Fruit fly (Drosophila melanogaster) whole organism, adult: ENCODE measurements around the gene CG14715.

Experiments
- CG11617 ChIP-seq: fragments of 200-800 bp; sonication (Bioruptor generic); optimal IDR thresholded peaks from 2 replicates; lab custom pipeline; 2017; ENCODE audit warnings: mild to moderate bottlenecking, missing biosample characterization, missing genetic modification reagents, missing genetic modification characterization
- CG12768 ChIP-seq: fragments of 200-800 bp; sonication (Bioruptor generic); optimal IDR thresholded peaks from 2 replicates; lab custom pipeline; 2017; ENCODE audit warnings: missing biosample characterization, missing genetic modification characterization, mild to moderate bottlenecking, moderate library complexity, missing genetic modification reagents
- CG14711 ChIP-seq: fragments of 200-800 bp; sonication (Bioruptor generic); optimal IDR thresholded peaks from 2 replicates; lab custom pipeline; 2018; ENCODE audit warnings: missing biosample characterization, mild to moderate bottlenecking, missing genetic modification characterization, moderate library complexity
- CG1620 ChIP-seq: fragments of 200-800 bp; sonication (Bioruptor generic); optimal IDR thresholded peaks from 2 replicates; lab custom pipeline; 2016; ENCODE audit warnings: missing biosample characterization, missing genetic modification characterization
- CG33017 ChIP-seq: fragments of 200-800 bp; sonication (Bioruptor generic); optimal IDR thresholded peaks from 2 replicates; lab custom pipeline; 2018; ENCODE audit warnings: missing biosample characterization, mild to moderate bottlenecking, missing genetic modification characterization, moderate library complexity
- CG5204 ChIP-seq: fragments of 200-800 bp; sonication (Bioruptor generic); optimal IDR thresholded peaks from 2 replicates; lab custom pipeline; 2016; ENCODE audit warnings: missing biosample characterization, missing genetic modification characterization
- CG7045 ChIP-seq: fragments of 200-800 bp; sonication (Bioruptor generic); optimal IDR thresholded peaks from 2 replicates; lab custom pipeline; 2017; ENCODE audit warnings: missing biosample characterization, mild to moderate bottlenecking, missing genetic modification characterization
- CG7101 ChIP-seq: fragments of 200-800 bp; sonication (Bioruptor generic); optimal IDR thresholded peaks from 2 replicates; lab custom pipeline; 2018; ENCODE audit warnings: missing biosample characterization, mild to moderate bottlenecking, missing genetic modification characterization, moderate library complexity
- Clk ChIP-seq: fragments of 200-800 bp; sonication (Bioruptor generic); optimal IDR thresholded peaks from 2 replicates; lab custom pipeline; 2017; ENCODE audit warnings: missing biosample characterization, missing genetic modification characterization
- Crg-1 ChIP-seq: fragments of 200-800 bp; sonication (Bioruptor generic); optimal IDR thresholded peaks from 2 replicates; lab custom pipeline; 2016; ENCODE audit warnings: missing biosample characterization, missing genetic modification characterization
- Hr96 ChIP-seq: fragments of 200-800 bp; sonication (Bioruptor generic); optimal IDR thresholded peaks from 2 replicates; lab custom pipeline; 2016; ENCODE audit warnings: missing biosample characterization, missing genetic modification characterization
- Mnt ChIP-seq: fragments of 200-800 bp; sonication (Bioruptor generic); optimal IDR thresholded peaks from 2 replicates; lab custom pipeline; 2016; ENCODE audit warnings: missing biosample characterization, mild to moderate bottlenecking, missing genetic modification characterization
- bab1 ChIP-seq: fragments of 200-800 bp; sonication (Bioruptor generic); optimal IDR thresholded peaks from 3 replicates; lab custom pipeline; 2019; ENCODE audit warnings: missing biosample characterization, mild to moderate bottlenecking, missing genetic modification characterization, moderate library complexity
- cic ChIP-seq: fragments of 200-800 bp; sonication (Bioruptor generic); optimal IDR thresholded peaks from 2 replicates; lab custom pipeline; 2017; ENCODE audit warnings: missing biosample characterization, mild to moderate bottlenecking, missing genetic modification characterization, moderate library complexity
- cnc ChIP-seq, 2 experiments: fragments of >200 bp; optimal IDR thresholded peaks; 2 replicates each; lab custom pipeline; 2017
- kay ChIP-seq: fragments of 200-800 bp; sonication (Bioruptor generic); peaks from one replicate; lab custom pipeline; 2016; ENCODE audit warnings: missing biosample characterization, missing genetic modification characterization, borderline replicate concordance
- ovo ChIP-seq: fragments of 200-800 bp; sonication (Bioruptor generic); optimal IDR thresholded peaks from 2 replicates; lab custom pipeline; 2016; ENCODE audit warnings: missing biosample characterization, missing genetic modification characterization
- pad ChIP-seq: fragments of 200-800 bp; sonication (Bioruptor generic); optimal IDR thresholded peaks from 3 replicates; lab custom pipeline; 2017; ENCODE audit warnings: missing biosample characterization, missing genetic modification characterization, mild to moderate bottlenecking, moderate library complexity, missing genetic modification reagents
- tj ChIP-seq: fragments of 200-800 bp; sonication (Bioruptor generic); optimal IDR thresholded peaks from 3 replicates; lab custom pipeline; 2017; ENCODE audit warnings: missing biosample characterization, mild to moderate bottlenecking, missing genetic modification characterization, moderate library complexity
- toe ChIP-seq: fragments of 200-800 bp; sonication (Bioruptor generic); optimal IDR thresholded peaks from 2 replicates; lab custom pipeline; 2016; ENCODE audit warnings: missing biosample characterization, missing genetic modification characterization

The CG14715 gene

DNA sequence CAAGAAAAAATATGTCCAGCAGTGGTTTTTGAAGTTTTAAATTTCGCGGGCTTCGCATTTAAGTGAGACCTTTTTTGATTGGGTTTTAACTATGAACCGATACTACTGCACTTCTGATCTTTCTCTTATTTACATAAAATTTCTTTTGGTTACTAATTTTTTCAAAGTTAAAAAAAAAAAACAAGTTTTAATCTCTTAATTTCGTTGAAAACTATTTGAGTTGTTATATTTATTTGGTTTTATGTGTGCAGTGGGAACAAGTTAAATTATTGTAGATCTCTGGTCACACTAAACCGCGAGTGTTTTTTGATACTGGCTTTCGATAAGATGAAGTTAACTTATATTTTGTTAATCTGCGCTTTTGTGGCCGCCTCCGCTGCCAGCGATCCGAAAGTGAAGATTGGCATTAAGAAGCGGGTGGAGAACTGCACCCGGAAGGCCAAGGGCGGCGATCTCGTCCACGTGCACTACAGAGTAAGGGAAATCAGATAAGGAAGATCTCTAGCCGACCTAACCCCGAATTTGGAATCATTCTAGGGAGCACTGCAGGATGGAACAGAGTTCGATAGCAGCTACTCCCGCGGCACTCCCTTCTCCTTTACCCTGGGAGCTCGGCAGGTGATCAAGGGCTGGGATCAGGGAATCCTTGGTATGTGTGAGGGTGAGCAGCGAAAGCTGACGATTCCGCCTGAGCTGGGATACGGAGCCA is at the start of gene CG14715:
CG14715 (plus strand) TSS at position 267 of the 709 bp plus-strand sequence.
- TF ChIP-seq CG7045 (GFP tag; lab: Kevin White, UChicago) (peak; percentile 9), ovo (GFP tag; lab: Kevin White, UChicago) (peak; percentile 1), CG14711 (peak; percentile 51), cnc (optimal IDR thresholded peaks at IDR 0.05; lab: Kevin White, UChicago) (no peak), toe (GFP tag; lab: Kevin White, UChicago) (peak; percentile 61), Hr96 (GFP tag; lab: Kevin White, UChicago) (peak; percentile 37), pad (GFP tag; lab: Kevin White, UChicago) (no peak), CG7101 (peak; percentile 60), CG11617 (GFP tag; lab: Kevin White, UChicago) (peak; percentile 9), Crg-1 (GFP tag; lab: Kevin White, UChicago) (no peak), CG1620 (peak; percentile 52), CG5204 (GFP tag; lab: Kevin White, UChicago) (no peak), Clk (GFP tag; lab: Kevin White, UChicago) (no peak), cic (GFP tag; lab: Kevin White, UChicago) (no peak), Mnt (peak; percentile 39), kay (GFP tag; lab: Kevin White, UChicago) (no peak), CG33017 (tag; lab: Kevin White, UChicago) (no peak), tj (GFP tag; lab: Kevin White, UChicago) (peak; percentile 9), CG12768 (no peak), bab1 (peak; percentile 79)

- no peak for TF ChIP-seq pad (GFP tag; lab: Kevin White, UChicago)
- no peak for TF ChIP-seq CG1620
- TF ChIP-seq tj (GFP tag; lab: Kevin White, UChicago), result peak; percentile 12
These were observed 48.5 kb upstream of the CG14715 start, which contains the start of gene Zaf1 for dm6 chr3R:11625544-11625943. Gene Zaf1, minus strand, starts transcription at chr3R:11625644.

DNA sequence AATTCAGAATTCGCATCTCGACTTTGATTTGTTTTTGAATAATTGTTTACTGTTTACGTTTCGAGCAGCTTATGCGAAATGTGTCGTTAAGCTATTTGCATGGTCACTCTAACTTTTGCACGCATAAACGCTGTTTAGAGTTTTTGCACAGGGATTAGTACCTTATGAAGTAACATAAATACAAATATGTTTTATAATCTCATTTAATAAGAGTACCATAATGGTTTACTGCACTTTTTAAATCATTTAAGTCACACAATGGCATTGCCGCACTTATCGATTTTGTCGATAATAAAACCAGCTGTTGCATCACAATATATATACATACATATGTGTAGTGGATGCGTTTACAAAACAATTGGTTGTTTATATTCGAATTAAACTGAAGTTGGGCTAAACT is 47.5 kb upstream of the CG14715 start, which contains the start of the genes CG6813 and CG18764:
CG6813 (minus strand) TSS at position 68 of the 400 bp plus-strand sequence.
CG18764 (plus strand) TSS at position 319 of the 400 bp plus-strand sequence.
- TF ChIP-seq bab1 (peak; percentile 52), cic (GFP tag; lab: Kevin White, UChicago) (no peak), tj (GFP tag; lab: Kevin White, UChicago) (peak; percentile 2), cnc (optimal IDR thresholded peaks at IDR 0.05; lab: Kevin White, UChicago) (peak in 1 of 2 experiments; percentile 45), Crg-1 (GFP tag; lab: Kevin White, UChicago) (no peak), CG5204 (GFP tag; lab: Kevin White, UChicago) (no peak), pad (GFP tag; lab: Kevin White, UChicago) (no peak), CG11617 (GFP tag; lab: Kevin White, UChicago) (peak; percentile 8), Mnt (peak; percentile 31), CG14711 (peak; percentile 74)

dm6 chr3R:11628416-11629041 is 45.5 kb upstream of the CG14715 start, which contains the start of gene CG14712:
Gene CG14712, plus strand, starts transcription at chr3R:11628759.
- TF ChIP-seq cnc (optimal IDR thresholded peaks at IDR 0.05; lab: Kevin White, UChicago) (no peak), CG1620 (peak; percentile 53), Crg-1 (GFP tag; lab: Kevin White, UChicago) (peak; percentile 9), toe (GFP tag; lab: Kevin White, UChicago) (no peak), bab1 (peak; percentile 47), Mnt (peak; percentile 63), pad (GFP tag; lab: Kevin White, UChicago) (peak; percentile 19), CG12768 (no peak), CG7101 (peak; percentile 55), CG14711 (peak; percentile 99), CG11617 (GFP tag; lab: Kevin White, UChicago) (peak; percentile 2)

- no peak for TF ChIP-seq CG7101
- TF ChIP-seq CG33017 (tag; lab: Kevin White, UChicago), result no peak
- no peak for TF ChIP-seq Hr96 (GFP tag; lab: Kevin White, UChicago)
- no peak for TF ChIP-seq toe (GFP tag; lab: Kevin White, UChicago)
- no peak for TF ChIP-seq CG7045 (GFP tag; lab: Kevin White, UChicago)
- TF ChIP-seq cic (GFP tag; lab: Kevin White, UChicago), result no peak
- TF ChIP-seq CG11617 (GFP tag; lab: Kevin White, UChicago), result no peak
- no peak for TF ChIP-seq cnc (optimal IDR thresholded peaks at IDR 0.05; lab: Kevin White, UChicago)
- TF ChIP-seq bab1, result no peak
- TF ChIP-seq Clk (GFP tag; lab: Kevin White, UChicago), result no peak
- TF ChIP-seq CG12768, result no peak
- TF ChIP-seq kay (GFP tag; lab: Kevin White, UChicago), result no peak
- TF ChIP-seq Crg-1 (GFP tag; lab: Kevin White, UChicago), result no peak
- TF ChIP-seq tj (GFP tag; lab: Kevin White, UChicago), result no peak
These were observed 36.4 kb upstream of the CG14715 start for dm6 chr3R:11637586-11637985.

DNA sequence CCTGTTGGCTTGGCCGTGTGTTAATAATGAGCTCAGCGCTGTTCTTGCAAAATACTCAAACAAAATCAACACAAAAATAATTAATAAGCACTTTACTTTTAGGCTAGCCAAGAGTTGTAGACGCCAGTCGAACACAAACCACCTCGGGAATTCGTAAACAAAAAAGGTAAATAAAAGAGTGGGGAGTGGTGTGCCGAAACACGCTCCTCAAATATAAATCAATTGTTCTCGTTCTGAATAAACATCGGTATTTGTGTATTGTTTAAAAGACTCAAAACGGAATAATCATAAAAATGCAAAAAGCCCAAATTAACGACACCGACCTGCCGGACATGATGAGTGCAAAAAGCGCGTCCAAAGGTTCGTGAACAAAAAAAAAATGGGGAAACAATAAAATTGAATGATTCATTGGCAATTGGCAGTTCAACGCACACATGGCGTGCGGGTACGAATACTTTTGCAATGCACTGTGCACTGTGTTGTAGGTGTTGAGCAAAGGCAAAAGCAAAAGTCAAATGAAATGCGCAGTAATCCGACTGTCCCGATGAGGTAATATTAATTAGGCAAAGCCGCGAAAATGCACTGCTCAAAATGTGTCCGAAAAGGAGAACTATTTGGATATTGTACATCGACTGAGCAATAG is 34.0 kb upstream of the CG14715 start:
- TF ChIP-seq ovo (GFP tag; lab: Kevin White, UChicago) (no peak), pad (GFP tag; lab: Kevin White, UChicago) (no peak), Mnt (peak; percentile 54), cnc (optimal IDR thresholded peaks at IDR 0.05; lab: Kevin White, UChicago) (no peak), CG12768 (no peak), CG11617 (GFP tag; lab: Kevin White, UChicago) (no peak), tj (GFP tag; lab: Kevin White, UChicago) (peak; percentile 95), Hr96 (GFP tag; lab: Kevin White, UChicago) (no peak), kay (GFP tag; lab: Kevin White, UChicago) (peak; percentile 80), Crg-1 (GFP tag; lab: Kevin White, UChicago) (peak; percentile 15), toe (GFP tag; lab: Kevin White, UChicago) (no peak), CG5204 (GFP tag; lab: Kevin White, UChicago) (no peak), CG14711 (no peak), CG33017 (tag; lab: Kevin White, UChicago) (no peak), CG7101 (no peak)
